Worm (Caenorhabditis elegans) whole organism, L2 larva: ENCODE results near the gene H37A05.4.

Experiments used
- F13H6.1 ChIP-seq: sonication (generic microtip); optimal IDR thresholded peaks from 2 replicates; lab custom pipeline; 2016; ENCODE audit warnings: missing genetic modification characterization, missing compliant biosample characterization
- R02D3.7 ChIP-seq: fragments of 150-350 bp; optimal IDR thresholded peaks from 2 replicates; lab custom pipeline; 2014; ENCODE audit warnings: missing biosample characterization, missing genetic modification characterization
- Y55F3AM.14 ChIP-seq: fragments of 200-800 bp; sonication (Bioruptor generic); optimal IDR thresholded peaks from 2 replicates; lab custom pipeline; 2018; ENCODE audit warnings: mild to moderate bottlenecking, missing genetic modification characterization, missing compliant biosample characterization
- ama-1 ChIP-seq: fragments of 150-350 bp; optimal IDR thresholded peaks from 2 replicates; lab custom pipeline; 2018; ENCODE audit warnings: inconsistent platforms
- ceh-16 ChIP-seq: fragments of 150-350 bp; optimal IDR thresholded peaks from 2 replicates; lab custom pipeline; 2014; ENCODE audit warnings: missing biosample characterization, missing genetic modification characterization
- ceh-82 ChIP-seq: fragments of 150-350 bp; optimal IDR thresholded peaks from 2 replicates; lab custom pipeline; 2014; ENCODE audit warnings: missing biosample characterization, missing genetic modification characterization
- crh-2 ChIP-seq: sonication (generic microtip); optimal IDR thresholded peaks from 2 replicates; lab custom pipeline; 2017; ENCODE audit warnings: missing biosample characterization, missing genetic modification characterization
- dmd-4 ChIP-seq: sonication (generic microtip); optimal IDR thresholded peaks from 2 replicates; lab custom pipeline; 2017; ENCODE audit warnings: missing biosample characterization, missing genetic modification characterization
- egl-27 ChIP-seq: sonication (generic microtip); optimal IDR thresholded peaks from 3 replicates; lab custom pipeline; 2017; ENCODE audit warnings: missing biosample characterization, missing genetic modification reagents, missing genetic modification characterization
- elt-1 ChIP-seq: fragments of 150-350 bp; optimal IDR thresholded peaks from 2 replicates; lab custom pipeline; 2014; ENCODE audit warnings: missing biosample characterization, missing genetic modification characterization
- elt-3 ChIP-seq: sonication (generic microtip); optimal IDR thresholded peaks from 2 replicates; lab custom pipeline; 2017; ENCODE audit warnings: missing biosample characterization, missing genetic modification characterization
- fos-1 ChIP-seq: fragments of 150-350 bp; optimal IDR thresholded peaks from 2 replicates; lab custom pipeline; 2014; ENCODE audit warnings: missing biosample characterization, missing genetic modification characterization
- lin-11 ChIP-seq: fragments of 150-350 bp; sonication (generic microtip); optimal IDR thresholded peaks from 2 replicates; lab custom pipeline; 2014; ENCODE audit warnings: missing biosample characterization, missing genetic modification characterization, inconsistent platforms, mixed read lengths
- lin-13 ChIP-seq: fragments of 150-350 bp; optimal IDR thresholded peaks from 2 replicates; lab custom pipeline; 2014; ENCODE audit warnings: missing biosample characterization, missing genetic modification reagents, missing genetic modification characterization
- lin-39 ChIP-seq: fragments of 150-350 bp; optimal IDR thresholded peaks from 2 replicates; lab custom pipeline; 2014; ENCODE audit warnings: missing biosample characterization, missing genetic modification reagents, missing genetic modification characterization
- mbf-1 ChIP-seq: sonication (generic microtip); optimal IDR thresholded peaks from 2 replicates; lab custom pipeline; 2017; ENCODE audit warnings: missing biosample characterization, missing genetic modification characterization
- mdl-1 ChIP-seq, 2 experiments: fragments of 150-350 bp in 1 of 2; sonication (generic microtip) in 1 of 2; optimal IDR thresholded peaks; 2 replicates each; lab custom pipeline; 2017; ENCODE audit warnings: missing biosample characterization in 2 of 2, missing genetic modification characterization in 2 of 2
- nhr-10 ChIP-seq: sonication (generic microtip); optimal IDR thresholded peaks from 2 replicates; lab custom pipeline; 2017; ENCODE audit warnings: missing biosample characterization, missing genetic modification characterization
- nhr-11 ChIP-seq: fragments of 150-350 bp; optimal IDR thresholded peaks from 2 replicates; lab custom pipeline; 2014; ENCODE audit warnings: missing biosample characterization, missing genetic modification characterization
- nhr-12 ChIP-seq: fragments of 150-350 bp; optimal IDR thresholded peaks from 2 replicates; lab custom pipeline; 2014; ENCODE audit warnings: missing biosample characterization, missing genetic modification characterization
- nhr-21 ChIP-seq: fragments of 150-350 bp; optimal IDR thresholded peaks from 2 replicates; lab custom pipeline; 2014; ENCODE audit warnings: missing biosample characterization, missing genetic modification characterization
- nhr-237 ChIP-seq: fragments of 150-350 bp; optimal IDR thresholded peaks from 2 replicates; lab custom pipeline; 2014; ENCODE audit warnings: missing biosample characterization, missing genetic modification characterization
- nhr-25 ChIP-seq: fragments of 150-350 bp; sonication (generic microtip); optimal IDR thresholded peaks from 3 replicates; lab custom pipeline; 2014; ENCODE audit warnings: missing biosample characterization, missing genetic modification characterization
- nhr-6 ChIP-seq: fragments of 150-350 bp; optimal IDR thresholded peaks from 2 replicates; lab custom pipeline; 2014; ENCODE audit warnings: missing biosample characterization, missing genetic modification characterization
- nhr-77 ChIP-seq: fragments of 150-350 bp; optimal IDR thresholded peaks from 2 replicates; lab custom pipeline; 2014; ENCODE audit warnings: missing biosample characterization, missing genetic modification characterization
- peb-1 ChIP-seq: fragments of 150-350 bp; optimal IDR thresholded peaks from 2 replicates; lab custom pipeline; 2014; ENCODE audit warnings: missing biosample characterization, missing genetic modification characterization
- sem-4 ChIP-seq: fragments of 150-350 bp; optimal IDR thresholded peaks from 2 replicates; lab custom pipeline; 2014; ENCODE audit warnings: missing biosample characterization, missing genetic modification reagents, missing genetic modification characterization
- skn-1 ChIP-seq: sonication (generic microtip); optimal IDR thresholded peaks from 2 replicates; lab custom pipeline; 2017; ENCODE audit warnings: missing biosample characterization, missing genetic modification characterization
- sma-3 ChIP-seq: sonication (generic microtip); optimal IDR thresholded peaks from 2 replicates; lab custom pipeline; 2016; ENCODE audit warnings: missing genetic modification reagents, missing genetic modification characterization, missing compliant biosample characterization
- sma-9 ChIP-seq, 2 experiments: fragments of 150-350 bp in 1 of 2; sonication (generic microtip) in 1 of 2; optimal IDR thresholded peaks; 2 replicates each; lab custom pipeline; 2014 to 2016; ENCODE audit warnings: missing genetic modification characterization in 2 of 2, mild to moderate bottlenecking in 1 of 2, missing biosample characterization in 1 of 2, missing compliant biosample characterization in 1 of 2, missing genetic modification reagents in 1 of 2, moderate library complexity in 1 of 2
- snpc-4 ChIP-seq: fragments of 150-350 bp; optimal IDR thresholded peaks from 2 replicates; lab custom pipeline; 2014; ENCODE audit warnings: missing biosample characterization, missing genetic modification characterization
- unc-62 ChIP-seq: fragments of 150-350 bp; optimal IDR thresholded peaks from 2 replicates; lab custom pipeline; 2014; ENCODE audit warnings: missing biosample characterization, missing genetic modification reagents, missing genetic modification characterization
- zag-1 ChIP-seq: fragments of 150-350 bp; optimal IDR thresholded peaks from 2 replicates; lab custom pipeline; 2014; ENCODE audit warnings: missing biosample characterization, missing genetic modification characterization
- ztf-1 ChIP-seq: fragments of 200-800 bp; sonication (Bioruptor generic); conservative IDR thresholded peaks from 2 replicates; pipeline ENCODE4 v1.3.6; 2022; ENCODE audit warnings: missing genetic modification characterization, missing compliant biosample characterization
- ztf-11 ChIP-seq: sonication (generic microtip); optimal IDR thresholded peaks from 2 replicates; lab custom pipeline; 2017; ENCODE audit warnings: missing biosample characterization, missing genetic modification characterization
- ztf-4 ChIP-seq: fragments of 150-350 bp; optimal IDR thresholded peaks from 2 replicates; lab custom pipeline; 2014; ENCODE audit warnings: missing biosample characterization, missing genetic modification characterization

Gene H37A05.4

ce11 chrV:13649730-13650349 is at the start of gene H37A05.4:
TSS of gene H37A05.4 (minus strand) at chrV:13649780.
- TF ChIP-seq Y55F3AM.14 = peak; percentile 10
- TF ChIP-seq ztf-4 (tag; lab: Kevin White, UChicago) = peak; percentile 75
- no peak for TF ChIP-seq snpc-4 (tag; lab: Kevin White, UChicago)
- TF ChIP-seq sma-3 = peak; percentile 44
- TF ChIP-seq unc-62 = no peak
- no peak for TF ChIP-seq ztf-11 (tag; lab: Kevin White, UChicago)
- TF ChIP-seq peb-1 (tag; lab: Kevin White, UChicago) = no peak
- TF ChIP-seq mbf-1 (tag; lab: Kevin White, UChicago) = no peak
- TF ChIP-seq lin-13 (GFP tag; lab: Kevin White, UChicago) = peak; percentile 8
- TF ChIP-seq nhr-25 (tag; lab: Kevin White, UChicago) = peak; percentile 53
- 0 out of 2 replicates have a peak, but pooled peaks have one; percentile 20 for TF ChIP-seq ztf-1
- peak; percentile 22 for TF ChIP-seq ama-1 (lab: Kevin White, UChicago)
- TF ChIP-seq, all 48 proteins: peak for 7

- no peak for TF ChIP-seq nhr-6 (tag; lab: Kevin White, UChicago)
- TF ChIP-seq lin-11 (tag; lab: Kevin White, UChicago) = no peak
- no peak for TF ChIP-seq nhr-11 (tag; lab: Kevin White, UChicago)
- TF ChIP-seq Y55F3AM.14 = no peak
- TF ChIP-seq nhr-237 (tag; lab: Kevin White, UChicago) = no peak
- TF ChIP-seq ceh-82 (tag; lab: Kevin White, UChicago) = no peak
- TF ChIP-seq nhr-21 = no peak
- TF ChIP-seq egl-27 (tag; lab: Kevin White, UChicago) = no peak
- no peak for TF ChIP-seq sem-4 (tag; lab: Kevin White, UChicago)
- no peak for TF ChIP-seq elt-1 (tag; lab: Kevin White, UChicago)
- no peak for TF ChIP-seq ceh-16
- TF ChIP-seq nhr-10 (tag; lab: Kevin White, UChicago) = no peak
- no peak for TF ChIP-seq F13H6.1 (tag; lab: Kevin White, UChicago)
- no peak for TF ChIP-seq nhr-77 (tag; lab: Kevin White, UChicago)
- no peak for TF ChIP-seq crh-2 (tag; lab: Kevin White, UChicago)
- no peak for TF ChIP-seq elt-3 (tag; lab: Kevin White, UChicago)
- no peak for TF ChIP-seq ama-1 (lab: Kevin White, UChicago)
- TF ChIP-seq sma-9 (GFP tag; optimal IDR thresholded peaks at IDR 0.05; lab: Kevin White, UChicago) = no peak
- TF ChIP-seq sma-9 (tag; optimal IDR thresholded peaks at IDR 0.05; lab: Kevin White, UChicago) = no peak
- TF ChIP-seq ztf-4 (tag; lab: Kevin White, UChicago) = no peak
- TF ChIP-seq, all 48 proteins: peak for 0
These were observed 44.5 kb upstream of the H37A05.4 start for ce11 chrV:13694103-13694502.

ce11 chrV:13690276-13690675 is 40.7 kb upstream of the H37A05.4 start:
- no peak for TF ChIP-seq R02D3.7
- TF ChIP-seq skn-1 = no peak
- no peak for TF ChIP-seq mdl-1 (tag; optimal IDR thresholded peaks at IDR 0.05; lab: Kevin White, UChicago)
- no peak for TF ChIP-seq ztf-1
- TF ChIP-seq F13H6.1 (tag; lab: Kevin White, UChicago) = no peak

ce11 chrV:13689592-13689991 is 40.0 kb upstream of the H37A05.4 start, which contains the start of gene T01D3.1:
TSS of gene T01D3.1 (plus strand) at chrV:13689892.
- TF ChIP-seq unc-62 = no peak
- no peak for TF ChIP-seq sma-9 (GFP tag; optimal IDR thresholded peaks at IDR 0.05; lab: Kevin White, UChicago)
- TF ChIP-seq sma-9 (tag; optimal IDR thresholded peaks at IDR 0.05; lab: Kevin White, UChicago) = no peak
- TF ChIP-seq ztf-4 (tag; lab: Kevin White, UChicago) = no peak
- no peak for TF ChIP-seq peb-1 (tag; lab: Kevin White, UChicago)
- TF ChIP-seq skn-1 = no peak
- no peak for TF ChIP-seq nhr-12 (tag; lab: Kevin White, UChicago)
- no peak for TF ChIP-seq F13H6.1 (tag; lab: Kevin White, UChicago)
- TF ChIP-seq crh-2 (tag; lab: Kevin White, UChicago) = no peak
- no peak for TF ChIP-seq nhr-77 (tag; lab: Kevin White, UChicago)

ce11 chrV:13687504-13687903 is 37.9 kb upstream of the H37A05.4 start:
- TF ChIP-seq zag-1 (tag; lab: Kevin White, UChicago) (no peak), nhr-6 (tag; lab: Kevin White, UChicago) (no peak), fos-1 (tag; lab: Kevin White, UChicago) (no peak), mbf-1 (tag; lab: Kevin White, UChicago) (no peak), elt-3 (tag; lab: Kevin White, UChicago) (no peak), ceh-82 (tag; lab: Kevin White, UChicago) (no peak), dmd-4 (tag; lab: Kevin White, UChicago) (no peak), lin-11 (tag; lab: Kevin White, UChicago) (no peak), nhr-10 (tag; lab: Kevin White, UChicago) (no peak), sma-3 (no peak), R02D3.7 (no peak), lin-39 (tag; lab: Kevin White, UChicago) (no peak), ztf-1 (no peak), Y55F3AM.14 (no peak), sem-4 (tag; lab: Kevin White, UChicago) (no peak)
